Fruit fly (Drosophila melanogaster) whole organism: ENCODE measurements around the gene Faa.

Experiments used
- CG8478 ChIP-seq: fragments of >200 bp; optimal IDR thresholded peaks from 2 replicates; lab custom pipeline; 2018; ENCODE audit warnings: inconsistent platforms
- Dll ChIP-seq: fragments of >200 bp; optimal IDR thresholded peaks from 2 replicates; lab custom pipeline; 2017
- EcR ChIP-seq, 2 experiments: fragments of >200 bp; optimal IDR thresholded peaks; 2 replicates each; lab custom pipeline; 2017; ENCODE audit warnings: missing biosample characterization in 2 of 2, missing genetic modification characterization in 2 of 2, missing genetic modification reagents in 2 of 2
- pan ChIP-seq: fragments of >200 bp; optimal IDR thresholded peaks from 2 replicates; lab custom pipeline; 2017
- psq ChIP-seq: fragments of >200 bp; optimal IDR thresholded peaks from 2 replicates; lab custom pipeline; 2017
- usp ChIP-seq: fragments of >200 bp; optimal IDR thresholded peaks from 2 replicates; lab custom pipeline; 2017; ENCODE audit warnings: missing biosample characterization, missing genetic modification characterization, mixed read lengths

- TF ChIP-seq Dll (no peak), psq (lab: Kevin White, UChicago) (no peak), pan (lab: Kevin White, UChicago) (no peak), usp (no peak), CG8478 (lab: Kevin White, UChicago) (no peak), EcR (GFP tag; optimal IDR thresholded peaks at IDR 0.05; lab: Kevin White, UChicago) (no peak)
These were observed 29.8 kb upstream of the Faa start, which contains the start of gene Fit1 for dm6 chr3L:4103258-4104247.
